Worm (Caenorhabditis elegans): ENCODE measurements around the gene C25F6.1.

Gene C25F6.1

DNA sequence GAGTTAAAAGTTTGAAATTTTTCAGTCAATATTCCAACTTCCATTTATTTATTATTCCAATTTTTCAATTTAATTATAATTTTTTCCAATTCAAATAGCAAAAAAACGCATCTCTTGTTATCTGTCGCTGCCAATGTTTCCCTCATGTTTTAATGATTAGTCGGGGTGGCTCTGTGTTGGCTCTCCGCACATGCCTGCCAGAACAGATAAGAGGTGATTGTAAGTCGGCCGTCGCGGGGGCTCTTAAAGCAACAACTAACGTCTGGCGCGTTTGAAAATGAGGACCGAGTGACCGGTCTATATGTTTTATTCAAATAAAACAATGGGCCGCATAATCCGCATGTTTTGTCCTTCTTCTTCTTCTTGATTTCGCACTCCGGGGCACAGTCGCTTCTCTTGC lies 9.9 kb upstream of the C25F6.1 start:
- TF ChIP-seq unc-62 (GFP tag; optimal IDR thresholded peaks at IDR 0.05): no peak

DNA sequence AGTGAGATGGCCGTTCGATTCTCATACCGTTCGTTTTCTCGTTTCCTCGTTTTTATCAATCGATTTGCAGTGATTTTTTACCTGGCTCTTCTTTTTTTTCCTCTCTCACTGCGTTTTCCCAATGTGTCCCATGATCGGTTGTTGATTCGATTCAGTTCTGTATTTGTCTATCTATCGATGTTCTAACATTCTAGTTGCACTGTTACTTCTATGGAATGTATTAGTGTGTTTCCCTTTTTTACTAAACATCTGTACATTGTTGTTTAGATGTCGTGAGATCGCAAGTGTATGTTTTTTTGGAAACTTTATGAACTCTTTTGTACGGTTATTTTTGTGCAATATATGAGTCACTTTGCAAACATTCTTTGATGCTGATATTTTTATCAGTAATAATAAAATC lies 8.7 kb upstream of the C25F6.1 start:
- no peak for TF ChIP-seq unc-62 (GFP tag; optimal IDR thresholded peaks at IDR 0.05)

DNA sequence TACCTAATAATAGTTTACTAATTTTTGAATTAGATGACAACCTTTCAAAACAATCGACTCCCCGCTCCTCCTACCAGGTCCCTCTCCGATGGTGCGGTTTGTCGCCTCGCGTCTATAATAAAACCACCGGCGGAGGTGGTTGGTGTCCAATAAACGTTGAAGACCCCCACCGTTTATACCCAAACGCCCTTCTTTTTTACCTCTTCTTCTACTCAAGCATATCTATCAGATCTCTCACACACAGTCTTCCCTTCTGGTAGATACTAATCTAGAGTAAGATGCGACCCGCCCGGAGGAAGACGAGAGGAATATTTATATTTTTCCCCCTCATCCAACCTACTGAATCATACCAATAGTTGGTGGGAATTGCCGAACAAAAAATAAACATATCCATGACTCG lies 7.4 kb upstream of the C25F6.1 start:
- TF ChIP-seq unc-62 (GFP tag; optimal IDR thresholded peaks at IDR 0.05): no peak

DNA sequence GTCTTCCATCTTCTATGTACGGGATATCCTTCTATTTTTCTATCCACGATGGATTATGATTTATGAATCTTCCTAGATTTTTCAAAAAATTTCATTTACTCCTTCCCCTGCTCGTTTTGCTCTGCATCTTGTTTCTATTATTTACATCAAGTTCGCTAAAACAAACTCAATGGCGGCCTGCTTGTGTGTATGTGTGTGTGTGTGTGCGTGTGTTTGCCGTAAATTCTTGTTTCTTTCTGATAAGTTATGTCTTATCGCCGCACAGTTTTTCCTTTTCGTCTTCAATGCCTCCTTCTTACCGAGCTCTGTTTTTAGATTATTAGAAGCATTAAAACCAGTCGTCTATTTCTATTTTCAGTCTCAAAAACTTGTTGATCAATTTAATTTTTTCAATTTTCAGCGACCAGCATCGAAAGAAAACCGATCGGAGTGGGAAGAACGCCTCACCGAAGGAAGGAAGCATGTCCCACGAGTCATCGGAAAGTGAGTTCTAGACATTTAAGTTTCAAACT lies 6.9 kb upstream of the C25F6.1 start, which contains the start of gene dlg-1:
Gene dlg-1, plus strand, starts transcription at position 401 of the 512 bp plus-strand sequence.
- no peak for TF ChIP-seq unc-62 (GFP tag; optimal IDR thresholded peaks at IDR 0.05)

DNA sequence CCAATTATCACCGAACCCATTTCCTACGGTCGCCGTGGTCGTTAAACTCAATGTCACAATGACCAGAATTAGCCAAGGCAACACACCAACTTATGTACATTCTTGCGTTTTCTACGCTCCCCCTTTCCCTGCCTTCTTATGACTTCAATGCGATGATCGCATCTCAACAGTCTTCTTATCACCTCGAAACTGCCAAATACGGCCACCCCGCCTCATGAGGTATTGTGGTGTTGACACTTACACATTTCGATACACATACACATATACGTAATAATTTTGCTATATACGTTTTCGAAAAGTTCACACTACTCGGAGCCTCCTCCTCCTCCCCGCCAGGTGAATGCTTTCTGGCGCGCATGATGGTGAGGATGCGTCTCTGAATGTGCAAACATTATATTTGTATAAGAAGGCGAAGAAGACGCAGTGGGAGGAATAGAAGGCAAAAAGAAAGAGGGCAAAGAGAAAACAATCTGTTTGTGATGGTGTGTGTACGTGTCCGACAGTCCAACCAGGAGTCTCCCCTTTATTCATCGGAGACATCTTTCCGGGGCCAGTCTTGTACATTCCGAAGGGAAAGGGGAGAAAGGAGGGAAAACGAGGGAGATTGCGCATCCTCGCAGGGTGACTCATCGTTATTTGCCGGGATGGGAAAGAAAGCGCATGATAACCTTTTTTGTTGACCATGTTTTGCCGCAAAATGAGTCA lies 6.3 kb upstream of the C25F6.1 start:
- TF ChIP-seq unc-62 (GFP tag; optimal IDR thresholded peaks at IDR 0.05): no peak

DNA sequence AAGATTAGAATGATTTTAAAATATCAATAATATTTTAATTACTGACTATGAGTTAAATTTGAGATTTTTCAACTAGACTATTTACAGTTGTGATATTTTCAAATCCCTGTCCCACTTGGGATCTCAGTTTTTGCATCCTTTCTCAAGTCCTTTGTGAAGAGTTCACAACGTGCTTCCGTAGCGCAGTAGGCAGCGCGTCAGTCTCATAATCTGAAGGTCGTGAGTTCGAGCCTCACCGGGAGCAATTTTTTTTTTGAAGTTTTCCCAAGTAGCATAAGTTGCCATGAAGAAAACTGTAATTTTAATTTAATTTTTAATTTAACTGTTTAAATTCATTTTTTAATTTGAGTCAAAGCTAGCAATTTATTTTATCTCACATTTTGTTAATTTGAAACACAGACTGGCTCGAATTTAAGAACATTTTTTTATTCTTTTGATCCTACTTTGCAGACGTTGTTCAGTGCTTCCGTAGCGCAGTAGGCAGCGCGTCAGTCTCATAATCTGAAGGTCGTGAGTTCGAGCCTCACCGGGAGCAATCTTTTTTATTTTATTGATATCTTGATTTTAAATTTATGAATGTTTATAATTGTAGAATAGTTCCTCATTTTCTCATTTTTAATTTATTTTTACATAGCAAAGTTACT lies 881 bp upstream of the C25F6.1 start:
- no peak for TF ChIP-seq unc-62 (GFP tag; optimal IDR thresholded peaks at IDR 0.05)

DNA sequence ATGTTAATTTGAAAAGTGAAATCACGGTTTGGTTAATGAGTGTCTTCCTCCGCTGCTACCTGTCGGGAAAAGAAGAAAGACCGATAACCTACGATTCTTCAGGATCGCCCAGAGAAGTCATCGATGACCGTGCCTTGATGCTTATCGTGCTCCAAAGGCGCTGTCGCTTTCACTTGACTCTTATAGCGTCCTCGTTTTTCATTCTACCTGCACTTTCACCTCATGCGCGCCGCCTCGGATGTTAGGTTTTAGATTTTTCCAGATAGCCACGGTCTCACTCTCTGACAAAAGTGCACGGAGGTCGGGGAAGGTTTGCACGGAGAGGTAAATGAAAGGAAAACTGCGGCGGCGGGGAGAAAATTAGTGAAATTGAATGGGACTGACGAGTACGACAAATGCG lies 2.6 kb downstream of the C25F6.1 start:
- no peak for TF ChIP-seq unc-62 (GFP tag; optimal IDR thresholded peaks at IDR 0.05)

DNA sequence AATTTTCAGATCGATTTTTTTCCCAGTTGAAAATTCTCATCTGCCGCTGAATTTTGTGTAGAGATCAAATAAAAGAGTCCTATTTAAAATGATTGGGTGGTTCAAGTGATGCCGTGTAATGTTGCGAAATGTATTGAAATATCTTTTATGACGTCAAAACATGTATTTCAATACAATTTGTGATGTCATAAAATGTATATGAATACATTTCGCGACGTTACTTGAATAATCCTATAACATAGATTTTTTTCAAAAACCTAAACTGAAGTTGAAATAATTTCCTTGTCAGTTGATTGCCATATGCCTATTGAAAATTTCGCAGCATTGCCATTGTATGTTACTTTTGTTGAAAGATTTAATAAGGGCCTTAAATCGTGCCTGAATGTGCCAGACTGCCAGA lies 3.3 kb downstream of the C25F6.1 start, which contains the start of gene F55D1.1:
Gene F55D1.1, plus strand, starts transcription at position 301 of the 400 bp plus-strand sequence.
- TF ChIP-seq unc-62 (GFP tag; optimal IDR thresholded peaks at IDR 0.05): no peak

DNA sequence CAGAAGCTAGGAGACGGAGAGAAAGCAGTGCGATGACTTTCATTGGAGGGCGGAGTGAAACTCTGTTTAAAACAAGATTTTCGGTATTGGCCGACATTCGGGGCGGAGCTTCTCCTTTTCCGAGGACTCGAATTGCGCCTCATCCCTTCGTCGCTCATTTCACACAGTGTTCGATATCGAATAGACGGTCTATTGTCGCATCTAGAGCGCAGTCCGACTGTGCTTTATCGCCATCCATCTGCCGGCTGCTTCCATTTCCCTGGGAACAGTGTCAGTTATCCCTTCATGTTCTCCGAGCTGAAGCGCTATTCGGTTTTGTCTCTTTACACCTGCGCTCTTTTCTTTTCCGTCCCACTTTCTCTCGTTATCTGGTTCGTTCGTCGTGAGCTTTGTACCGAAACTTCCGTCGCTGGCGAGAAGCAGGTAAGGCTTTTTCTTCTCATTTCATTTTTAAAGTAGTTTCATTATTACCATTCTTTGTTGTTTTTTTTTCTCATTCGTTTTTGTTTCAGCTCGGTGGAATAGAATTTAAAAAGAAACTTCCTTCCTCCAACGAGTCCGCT lies 6.6 kb downstream of the C25F6.1 start, which contains the start of the genes bus-8A and bus-8B:
Gene bus-8A, plus strand, starts transcription at position 96 of the 563 bp plus-strand sequence.
Gene bus-8B, plus strand, starts transcription at position 513 of the 563 bp plus-strand sequence.
- no peak for TF ChIP-seq unc-62 (GFP tag; optimal IDR thresholded peaks at IDR 0.05)

DNA sequence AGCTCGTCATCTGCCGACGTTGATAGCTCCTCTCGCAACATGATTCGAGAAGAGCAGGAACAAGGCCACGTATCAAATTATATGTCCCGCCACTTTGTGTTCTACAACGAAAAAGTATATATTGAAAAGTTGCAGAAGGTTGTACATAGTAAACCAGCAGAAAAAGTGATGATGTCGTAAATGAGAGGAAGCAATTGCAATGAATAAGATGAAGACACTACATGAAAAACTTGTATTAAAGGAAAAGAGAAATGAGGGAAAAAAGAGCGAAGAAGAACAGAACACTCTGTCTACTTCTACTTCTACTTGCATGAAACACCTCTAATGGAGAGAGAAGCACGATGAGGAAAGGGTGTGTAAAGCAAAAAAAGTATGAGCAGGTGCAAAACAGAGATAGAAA lies 18.9 kb downstream of the C25F6.1 start, which contains the start of gene T23F2.2:
Gene T23F2.2, minus strand, starts transcription at position 101 of the 400 bp plus-strand sequence.
- TF ChIP-seq unc-62 (GFP tag; optimal IDR thresholded peaks at IDR 0.05): no peak

DNA sequence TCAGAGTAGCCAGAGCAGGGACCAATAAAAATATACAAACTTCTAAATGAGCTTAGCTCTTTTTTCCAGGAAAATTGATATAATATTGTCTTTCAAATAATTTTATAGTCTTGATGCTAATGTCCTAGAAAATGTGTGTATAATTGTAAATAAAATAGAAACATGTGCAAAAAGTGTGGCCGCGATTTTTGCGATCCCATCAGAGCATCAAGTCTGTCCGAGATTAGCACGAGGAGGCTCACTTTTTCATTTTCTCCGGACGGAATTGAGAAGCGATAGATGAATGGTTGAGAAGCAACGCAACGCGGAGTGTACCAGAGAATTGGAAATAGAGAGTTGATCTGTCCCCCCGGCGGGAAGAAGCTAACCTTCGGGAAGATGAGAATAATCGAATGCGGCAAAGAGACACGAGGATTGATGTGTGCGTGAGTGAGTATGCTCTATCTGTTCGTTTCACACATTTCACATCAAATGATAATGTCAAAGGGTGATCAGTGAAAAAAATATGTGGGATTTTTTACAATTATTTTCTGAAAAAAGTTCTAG lies 20.2 kb downstream of the C25F6.1 start:
- TF ChIP-seq unc-62 (GFP tag; optimal IDR thresholded peaks at IDR 0.05): no peak

DNA sequence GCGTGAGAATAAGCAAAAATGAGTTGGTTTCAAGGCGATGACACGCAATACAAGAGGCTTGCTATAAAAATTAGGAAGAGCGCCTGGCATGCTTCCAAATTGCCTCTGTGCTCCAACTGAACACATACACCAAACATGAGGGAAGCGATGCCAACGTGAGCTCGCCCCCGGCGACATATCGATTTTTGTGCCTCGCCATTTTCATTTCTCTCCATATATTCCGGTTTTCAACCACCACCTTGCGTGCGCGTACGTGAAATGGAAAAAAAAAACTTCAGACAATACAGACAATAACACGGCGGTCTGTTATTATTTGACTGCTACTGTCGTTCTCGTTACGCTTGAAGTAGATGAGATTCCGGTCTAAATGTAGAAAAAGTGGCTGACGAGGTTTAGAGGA lies 21.6 kb downstream of the C25F6.1 start:
- TF ChIP-seq unc-62 (GFP tag; optimal IDR thresholded peaks at IDR 0.05): no peak

DNA sequence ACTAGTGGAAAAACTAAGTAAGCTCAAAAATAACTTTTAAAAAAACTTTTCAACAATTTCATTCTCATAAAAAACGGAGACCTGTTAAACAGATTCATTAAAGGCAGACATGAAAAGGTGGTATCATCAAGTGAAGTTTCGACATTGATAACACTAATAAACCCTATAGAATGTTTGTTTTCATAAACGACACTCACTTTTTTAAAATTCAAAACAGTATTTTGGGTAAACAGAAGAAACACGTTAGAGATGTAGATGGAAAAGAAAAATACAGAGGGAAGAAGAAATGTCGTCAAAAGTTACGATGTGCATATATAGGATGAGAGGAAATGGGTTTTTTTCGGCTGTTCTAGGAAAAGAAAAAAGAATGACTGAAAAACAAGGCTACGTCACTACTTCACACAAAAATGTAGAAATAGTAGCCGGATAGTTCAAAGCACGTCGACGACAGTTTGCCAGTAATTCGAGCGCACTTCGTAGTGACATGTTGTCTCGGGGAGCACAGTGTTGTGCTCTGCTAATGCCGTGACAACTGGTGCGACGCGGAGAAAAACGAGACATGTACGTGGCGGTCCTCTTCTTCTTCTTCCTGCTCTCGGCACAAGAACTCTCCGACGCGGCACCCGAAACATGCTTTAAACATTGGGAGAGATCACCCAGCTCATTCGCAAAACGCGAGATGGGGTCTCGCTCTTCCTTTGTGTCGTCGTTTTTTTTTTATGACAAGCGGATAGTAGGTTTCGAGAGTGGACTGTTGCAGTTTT lies 23.0 kb downstream of the C25F6.1 start:
- TF ChIP-seq unc-62 (GFP tag; optimal IDR thresholded peaks at IDR 0.05): no peak

DNA sequence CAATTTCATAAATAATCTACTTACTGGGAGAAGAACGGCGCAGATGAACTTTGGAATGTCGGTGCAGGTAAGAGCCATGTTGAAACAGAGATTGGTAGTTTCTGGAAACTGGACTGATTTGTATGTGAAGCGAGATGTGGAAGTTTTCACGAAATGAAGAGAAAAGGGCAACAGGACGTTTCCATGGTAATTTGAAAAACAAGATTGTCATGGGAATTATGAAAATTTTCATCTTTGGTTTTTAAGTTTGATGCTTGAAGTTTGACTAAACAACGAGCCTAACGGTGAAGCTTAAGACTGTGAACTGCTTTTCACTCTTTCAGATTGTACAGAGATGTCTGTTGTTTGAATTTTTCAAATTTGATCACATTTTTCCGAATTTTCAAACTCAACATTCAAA lies 25.9 kb downstream of the C25F6.1 start, which contains the start of gene T23F2.3:
Gene T23F2.3, minus strand, starts transcription at position 101 of the 400 bp plus-strand sequence.
- TF ChIP-seq unc-62 (GFP tag; optimal IDR thresholded peaks at IDR 0.05): no peak

DNA sequence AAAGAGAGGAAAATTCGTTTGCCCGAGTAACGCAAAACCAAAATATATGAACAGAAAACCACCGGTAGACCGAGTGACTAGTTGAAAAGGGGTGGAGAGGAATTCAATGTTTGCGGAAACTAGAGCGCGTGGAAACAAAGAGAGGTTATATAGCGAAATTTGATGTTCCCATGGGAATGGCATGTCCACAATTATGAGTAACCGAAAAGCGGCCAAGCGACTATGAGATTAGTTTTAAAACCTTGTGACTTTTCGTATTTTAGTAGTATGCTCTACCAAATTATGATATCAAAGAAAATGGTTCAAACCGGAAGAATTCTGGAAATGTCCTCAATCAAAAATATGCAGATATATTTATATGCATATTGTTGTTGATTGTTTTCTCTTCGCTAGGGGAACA lies 26.4 kb downstream of the C25F6.1 start:
- no peak for TF ChIP-seq unc-62 (GFP tag; optimal IDR thresholded peaks at IDR 0.05)
